Worm (Caenorhabditis elegans) whole organism, L1 larva: Measurements from ENCODE around the gene F48G7.12.

Experiments used
- alr-1 ChIP-seq: fragments of 200-800 bp; sonication (Bioruptor generic); optimal IDR thresholded peaks from 2 replicates; lab custom pipeline; 2018; ENCODE audit warnings: borderline replicate concordance, mild to moderate bottlenecking, missing genetic modification characterization, missing compliant biosample characterization
- ama-1 ChIP-seq: fragments of 150-350 bp; optimal IDR thresholded peaks from 2 replicates; lab custom pipeline; 2014
- dsc-1 ChIP-seq: sonication (generic microtip); optimal IDR thresholded peaks from 2 replicates; lab custom pipeline; 2016; ENCODE audit warnings: mild to moderate bottlenecking, missing genetic modification characterization, missing compliant biosample characterization
- egl-27 ChIP-seq, 2 experiments: fragments of 150-350 bp in 1 of 2; sonication (generic microtip); optimal IDR thresholded peaks; 3 replicates each; lab custom pipeline; 2017 to 2018; ENCODE audit warnings: missing biosample characterization in 2 of 2, missing genetic modification characterization in 2 of 2, missing genetic modification reagents in 2 of 2
- elt-3 ChIP-seq, 6 experiments: fragments of 150-350 bp in 1 of 6; sonication (generic microtip); optimal IDR thresholded peaks; 2 replicates each; lab custom pipeline; 2017 to 2018; ENCODE audit warnings: missing biosample characterization in 6 of 6, missing genetic modification characterization in 6 of 6, inconsistent platforms in 1 of 6
- fos-1 ChIP-seq: fragments of 150-350 bp; optimal IDR thresholded peaks from 2 replicates; lab custom pipeline; 2014; ENCODE audit warnings: missing biosample characterization, missing genetic modification characterization
- lin-13 ChIP-seq: fragments of 150-350 bp; optimal IDR thresholded peaks from 2 replicates; lab custom pipeline; 2014; ENCODE audit warnings: missing biosample characterization, missing genetic modification reagents, missing genetic modification characterization
- mab-9 ChIP-seq: fragments of 200-800 bp; sonication (Bioruptor generic); IDR thresholded peaks from 2 replicates; pipeline ENCODE4 v1.3.6; 2022; ENCODE audit warnings: missing genetic modification reagents, missing genetic modification characterization, missing compliant biosample characterization
- nhr-76 ChIP-seq: sonication (generic microtip); optimal IDR thresholded peaks from 2 replicates; lab custom pipeline; 2017; ENCODE audit warnings: missing biosample characterization, missing genetic modification characterization
- pax-3 ChIP-seq: fragments of 200-800 bp; sonication (Bioruptor generic); optimal IDR thresholded peaks from 2 replicates; lab custom pipeline; 2018; ENCODE audit warnings: mild to moderate bottlenecking, missing genetic modification characterization, moderate library complexity, missing compliant biosample characterization
- unc-130 ChIP-seq: fragments of 150-350 bp; optimal IDR thresholded peaks from 2 replicates; lab custom pipeline; 2017; ENCODE audit warnings: missing biosample characterization, missing genetic modification characterization, inconsistent platforms
- unc-62 ChIP-seq: fragments of 150-350 bp; optimal IDR thresholded peaks from 2 replicates; lab custom pipeline; 2014; ENCODE audit warnings: missing biosample characterization, missing genetic modification reagents, missing genetic modification characterization
- zag-1 ChIP-seq: fragments of 150-350 bp; optimal IDR thresholded peaks from 2 replicates; lab custom pipeline; 2014; ENCODE audit warnings: missing biosample characterization, missing genetic modification characterization

DNA sequence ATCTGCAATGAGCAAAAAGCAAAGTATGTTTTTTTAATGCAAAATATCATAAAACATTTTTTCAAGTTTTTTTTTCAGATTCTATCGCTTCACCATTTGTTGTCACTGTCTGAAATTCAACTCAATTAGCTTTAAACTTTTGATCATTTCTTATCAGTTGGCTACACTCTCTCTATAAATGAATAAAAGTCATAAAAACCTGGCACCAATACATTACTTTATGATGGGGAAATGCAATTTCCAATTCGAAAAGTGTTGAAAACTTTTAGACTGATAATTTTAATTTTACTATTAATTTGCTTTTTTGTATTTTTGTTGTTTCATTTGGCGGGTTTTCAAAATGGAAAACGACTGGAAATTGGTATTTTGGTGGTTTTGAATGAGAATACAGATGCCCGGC is 37.8 kb upstream of the F48G7.12 start, which contains the start of gene F31F4.1:
- no peak for TF ChIP-seq unc-62
- no peak for TF ChIP-seq nhr-76
- no peak for TF ChIP-seq lin-13
- no peak for TF ChIP-seq unc-130
- no peak for TF ChIP-seq elt-3 (tag; optimal IDR thresholded peaks at IDR 0.05; lab: Kevin White, UChicago)
- TF ChIP-seq ama-1 (lab: Kevin White, UChicago) = no peak
- TF ChIP-seq zag-1 = no peak
- no peak for TF ChIP-seq alr-1 (tag; lab: Kevin White, UChicago)
- TF ChIP-seq dsc-1 (tag; lab: Kevin White, UChicago) = no peak
- TF ChIP-seq egl-27 (tag; optimal IDR thresholded peaks at IDR 0.05; lab: Kevin White, UChicago) = no peak
- TF ChIP-seq pax-3 (tag; lab: Kevin White, UChicago) = no peak
- no peak for TF ChIP-seq mab-9 (GFP tag; lab: Robert Waterston, UW)
- TF ChIP-seq fos-1 = no peak
